Fruit fly (Drosophila melanogaster) whole organism, embryonic: ENCODE data around the gene Mgat4b.

Source experiments
- Atf6 ChIP-seq: fragments of 200-800 bp; sonication (Bioruptor generic); IDR thresholded peaks from 2 replicates; pipeline ENCODE4 v1.3.6; 2022; ENCODE audit warnings: missing biosample characterization, missing genetic modification characterization
- CG10147 ChIP-seq: fragments of 200-800 bp; sonication (Bioruptor generic); optimal IDR thresholded peaks from 2 replicates; lab custom pipeline; 2019; ENCODE audit warnings: missing biosample characterization, mild to moderate bottlenecking, missing genetic modification characterization, moderate library complexity
- CG10209 ChIP-seq: fragments of 200-800 bp; sonication (Bioruptor generic); optimal IDR thresholded peaks from 3 replicates; lab custom pipeline; 2017; ENCODE audit warnings: missing biosample characterization, mild to moderate bottlenecking, missing genetic modification characterization, missing genetic modification reagents
- CG10565 ChIP-seq: fragments of 200-800 bp; sonication (Bioruptor generic); optimal IDR thresholded peaks from 3 replicates; lab custom pipeline; 2016; ENCODE audit warnings: missing biosample characterization, mild to moderate bottlenecking, missing genetic modification characterization
- CG11695 ChIP-seq: fragments of 200-800 bp; sonication (Bioruptor generic); IDR thresholded peaks from 3 replicates; pipeline ENCODE4 v1.3.6; 2022; ENCODE audit warnings: missing biosample characterization, missing genetic modification characterization
- CG11723 ChIP-seq: fragments of 200-800 bp; sonication (Bioruptor generic); optimal IDR thresholded peaks from 2 replicates; lab custom pipeline; 2017; ENCODE audit warnings: missing biosample characterization, mild to moderate bottlenecking, missing genetic modification characterization
- CG12219 ChIP-seq: fragments of 200-800 bp; sonication (Bioruptor generic); optimal IDR thresholded peaks from 3 replicates; lab custom pipeline; 2018; ENCODE audit warnings: missing biosample characterization, mild to moderate bottlenecking, missing genetic modification characterization
- CG13123 ChIP-seq: fragments of 200-800 bp; sonication (Bioruptor generic); optimal IDR thresholded peaks from 2 replicates; lab custom pipeline; 2016; ENCODE audit warnings: missing biosample characterization, missing genetic modification characterization
- CG15601 ChIP-seq: fragments of 200-800 bp; sonication (Bioruptor generic); optimal IDR thresholded peaks from 3 replicates; lab custom pipeline; 2019; ENCODE audit warnings: missing biosample characterization, mild to moderate bottlenecking, missing genetic modification characterization, moderate library complexity
- CG16779 ChIP-seq: fragments of 200-800 bp; sonication (Bioruptor generic); IDR thresholded peaks from 2 replicates; pipeline ENCODE4 v1.3.6; 2022; ENCODE audit warnings: missing biosample characterization, missing genetic modification characterization
- CG18619 ChIP-seq: fragments of 200-800 bp; sonication (Bioruptor generic); optimal IDR thresholded peaks from 3 replicates; lab custom pipeline; 2017; ENCODE audit warnings: missing biosample characterization, mild to moderate bottlenecking, missing genetic modification characterization
- CG2202 ChIP-seq: fragments of 200-800 bp; sonication (Bioruptor generic); optimal IDR thresholded peaks from 2 replicates; lab custom pipeline; 2018; ENCODE audit warnings: missing biosample characterization, mild to moderate bottlenecking, missing genetic modification characterization
- CG32767 ChIP-seq: fragments of 200-800 bp; sonication (Bioruptor generic); IDR thresholded peaks from 2 replicates; pipeline ENCODE4 v1.3.6; 2022; ENCODE audit warnings: missing biosample characterization, missing genetic modification characterization
- CG3847 ChIP-seq: fragments of 200-800 bp; sonication (Bioruptor generic); IDR thresholded peaks from 2 replicates; pipeline ENCODE4 v1.3.6; 2022; ENCODE audit warnings: missing biosample characterization, missing genetic modification characterization
- CG4328 ChIP-seq: fragments of 200-800 bp; sonication (Bioruptor generic); optimal IDR thresholded peaks from 3 replicates; lab custom pipeline; 2017; ENCODE audit warnings: missing biosample characterization, missing genetic modification reagents, missing genetic modification characterization
- CG4707 ChIP-seq: fragments of 200-800 bp; sonication (Bioruptor generic); optimal IDR thresholded peaks from 2 replicates; lab custom pipeline; 2018; ENCODE audit warnings: missing biosample characterization, mild to moderate bottlenecking, missing genetic modification characterization, moderate library complexity
- CG5180 ChIP-seq: fragments of 200-800 bp; sonication (Bioruptor generic); optimal IDR thresholded peaks from 3 replicates; lab custom pipeline; 2017; ENCODE audit warnings: missing biosample characterization, missing genetic modification characterization, mild to moderate bottlenecking, moderate library complexity, missing genetic modification reagents
- CG6683 ChIP-seq: fragments of 200-800 bp; sonication (Bioruptor generic); optimal IDR thresholded peaks from 2 replicates; lab custom pipeline; 2017; ENCODE audit warnings: missing biosample characterization, mild to moderate bottlenecking, missing genetic modification characterization, missing genetic modification reagents
- CG6791 ChIP-seq: fragments of 200-800 bp; sonication (Bioruptor generic); IDR thresholded peaks from 3 replicates; pipeline ENCODE4 v1.3.6; 2022; ENCODE audit warnings: missing biosample characterization, missing genetic modification characterization; ENCODE audit not compliant: partially characterized antibody
- CG6854 ChIP-seq: fragments of 200-800 bp; sonication (Bioruptor generic); optimal IDR thresholded peaks from 3 replicates; lab custom pipeline; 2017; ENCODE audit warnings: missing biosample characterization, mild to moderate bottlenecking, missing genetic modification characterization
- CG7745 ChIP-seq: fragments of 200-800 bp; sonication (Bioruptor generic); optimal IDR thresholded peaks from 2 replicates; lab custom pipeline; 2018; ENCODE audit warnings: missing biosample characterization, mild to moderate bottlenecking, missing genetic modification characterization, moderate library complexity
- CG8281 ChIP-seq: fragments of 200-800 bp; sonication (Bioruptor generic); optimal IDR thresholded peaks from 2 replicates; lab custom pipeline; 2018; ENCODE audit warnings: missing biosample characterization, mild to moderate bottlenecking, missing genetic modification characterization, moderate library complexity
- CG8478 ChIP-seq: fragments of >200 bp; optimal IDR thresholded peaks from 2 replicates; lab custom pipeline; 2018
- Ets65A ChIP-seq: fragments of 200-800 bp; sonication (Bioruptor generic); peaks from one replicate; lab custom pipeline; 2016; ENCODE audit warnings: missing biosample characterization, missing genetic modification characterization
- MBD-R2 ChIP-seq: fragments of 200-800 bp; sonication (Bioruptor generic); IDR thresholded peaks from 2 replicates; pipeline ENCODE4 v1.3.6; 2022; ENCODE audit warnings: missing biosample characterization, missing genetic modification characterization
- Nf-YC ChIP-seq: fragments of 200-800 bp; optimal IDR thresholded peaks from 3 replicates; lab custom pipeline; 2019; ENCODE audit warnings: missing biosample characterization, mild to moderate bottlenecking, missing genetic modification characterization, moderate library complexity
- Oaz ChIP-seq: fragments of 200-800 bp; sonication (Bioruptor generic); IDR thresholded peaks from 2 replicates; pipeline ENCODE4 v1.3.6; 2022; ENCODE audit warnings: missing biosample characterization, missing genetic modification characterization
- Oli ChIP-seq: fragments of 200-800 bp; sonication (Bioruptor generic); optimal IDR thresholded peaks from 2 replicates; lab custom pipeline; 2018; ENCODE audit warnings: missing biosample characterization, mild to moderate bottlenecking, missing genetic modification characterization, moderate library complexity
- amos ChIP-seq: fragments of 200-800 bp; sonication (Bioruptor generic); IDR thresholded peaks from 2 replicates; pipeline ENCODE4 v1.3.6; 2022; ENCODE audit warnings: missing biosample characterization, missing genetic modification characterization; ENCODE audit not compliant: partially characterized antibody
- bowl ChIP-seq: fragments of 200-800 bp; sonication (Bioruptor generic); IDR thresholded peaks from 2 replicates; pipeline ENCODE4 v1.3.6; 2022; ENCODE audit warnings: missing biosample characterization, missing genetic modification characterization
- cwo ChIP-seq: fragments of 200-800 bp; sonication (Bioruptor generic); optimal IDR thresholded peaks from 3 replicates; lab custom pipeline; 2017; ENCODE audit warnings: missing biosample characterization, missing genetic modification characterization, mild to moderate bottlenecking, moderate library complexity, missing genetic modification reagents
- dan ChIP-seq: fragments of 200-800 bp; sonication (Bioruptor generic); IDR thresholded peaks from 2 replicates; pipeline ENCODE4 v1.3.6; 2022; ENCODE audit warnings: missing biosample characterization, missing genetic modification characterization
- dmrt99B ChIP-seq: fragments of 200-800 bp; sonication (Bioruptor generic); optimal IDR thresholded peaks from 2 replicates; lab custom pipeline; 2018; ENCODE audit warnings: missing biosample characterization, mild to moderate bottlenecking, missing genetic modification characterization, moderate library complexity
- exex ChIP-seq: fragments of 200-800 bp; sonication (Bioruptor generic); optimal IDR thresholded peaks from 4 replicates; lab custom pipeline; 2018; ENCODE audit warnings: missing biosample characterization, mild to moderate bottlenecking, missing genetic modification characterization, moderate library complexity
- grau ChIP-seq: fragments of 200-800 bp; optimal IDR thresholded peaks from 3 replicates; lab custom pipeline; 2019; ENCODE audit warnings: missing biosample characterization, mild to moderate bottlenecking, missing genetic modification characterization, moderate library complexity
- mirr ChIP-seq: fragments of 200-800 bp; sonication (Bioruptor generic); optimal IDR thresholded peaks from 3 replicates; lab custom pipeline; 2018; ENCODE audit warnings: missing biosample characterization, mild to moderate bottlenecking, missing genetic modification characterization
- prd ChIP-seq, 3 experiments: fragments of >200 bp in 2 of 3; fragments of 200-800 bp in 1 of 3; sonication (Bioruptor generic) in 1 of 3; optimal IDR thresholded peaks in 2 of 3; IDR thresholded peaks in 1 of 3; 2 replicates in 2 of 3; 3 replicates in 1 of 3; pipeline versions ENCODE4 v1.3.6 to Lab custom; 2017 to 2022; ENCODE audit warnings: missing biosample characterization in 1 of 3, missing genetic modification characterization in 1 of 3
- run ChIP-seq: fragments of 200-800 bp; sonication (Bioruptor generic); optimal IDR thresholded peaks from 3 replicates; lab custom pipeline; 2018; ENCODE audit warnings: missing biosample characterization, mild to moderate bottlenecking, missing genetic modification characterization
- seq ChIP-seq: fragments of 200-800 bp; sonication (Bioruptor generic); IDR thresholded peaks from 2 replicates; pipeline ENCODE4 v1.3.6; 2022; ENCODE audit warnings: missing biosample characterization, missing genetic modification characterization
- slp2 ChIP-seq: fragments of 200-800 bp; sonication (Bioruptor generic); optimal IDR thresholded peaks from 2 replicates; lab custom pipeline; 2016; ENCODE audit warnings: missing biosample characterization, missing genetic modification characterization
- vfl ChIP-seq: fragments of 200-800 bp; sonication (Bioruptor generic); optimal IDR thresholded peaks from 2 replicates; lab custom pipeline; 2016; ENCODE audit warnings: missing biosample characterization, missing genetic modification characterization
- z ChIP-seq: fragments of 200-800 bp; sonication (Bioruptor generic); IDR thresholded peaks from 3 replicates; pipeline ENCODE4 v1.3.6; 2022; ENCODE audit warnings: missing biosample characterization, missing genetic modification characterization
- zen ChIP-seq: fragments of 200-800 bp; sonication (Bioruptor generic); optimal IDR thresholded peaks from 3 replicates; lab custom pipeline; 2018; ENCODE audit warnings: missing biosample characterization, mild to moderate bottlenecking, missing genetic modification characterization, moderate library complexity

Gene Mgat4b

dm6 chr3L:14801854-14802616, 33.0 kb upstream of the Mgat4b start, which contains the start of gene NHP2 (continued):
- peak; percentile 62 for TF ChIP-seq vfl (GFP tag; lab: Kevin White, UChicago)
- peak; percentile 43 for TF ChIP-seq CG4328 (GFP tag; lab: Kevin White, UChicago)
- no peak for TF ChIP-seq mirr
- TF ChIP-seq grau (tag; lab: Kevin White, UChicago) = peak; percentile 82
- TF ChIP-seq CG6791 = peak; percentile 75
- peak; percentile 17; the same call in 1 of the 2 replicates for TF ChIP-seq amos (GFP tag; lab: Robert Waterston, UW)
- TF ChIP-seq CG18619 = peak; percentile 85
- TF ChIP-seq Atf6 (GFP tag; lab: Robert Waterston, UW) = peak; percentile 87
- TF ChIP-seq CG8281 (tag; lab: Kevin White, UChicago) = no peak
- TF ChIP-seq CG13123 (GFP tag; lab: Kevin White, UChicago) = peak; percentile 48
- peak; percentile 73 for TF ChIP-seq run
- TF ChIP-seq Nf-YC (tag; lab: Kevin White, UChicago) = no peak
- TF ChIP-seq CG16779 (GFP tag; lab: Robert Waterston, UW) = 0 out of 2 replicates have a peak, but pooled peaks have one; percentile 39
- TF ChIP-seq CG15601 (tag; lab: Kevin White, UChicago) = peak; percentile 68
- no peak for TF ChIP-seq CG5180
- peak; percentile 79 for TF ChIP-seq CG4707 (GFP tag; lab: Kevin White, UChicago)
- no peak for TF ChIP-seq dmrt99B (tag; lab: Kevin White, UChicago)
- peak; percentile 39 for TF ChIP-seq slp2 (GFP tag; lab: Kevin White, UChicago)
- peak; percentile 70 for TF ChIP-seq CG6854 (GFP tag; lab: Kevin White, UChicago)
- peak; percentile 70 for TF ChIP-seq CG2202
- TF ChIP-seq CG6683 (GFP tag; lab: Kevin White, UChicago) = peak; percentile 50
- peak; percentile 68 for TF ChIP-seq Oaz (GFP tag; lab: Robert Waterston, UW)
- peak; percentile 92 for TF ChIP-seq Ets65A
- TF ChIP-seq zen (tag; lab: Kevin White, UChicago) = peak; percentile 85
- peak; percentile 34; the same call in 1 of the 2 replicates for TF ChIP-seq bowl (GFP tag; lab: Robert Waterston, UW)
- TF ChIP-seq CG12219 (GFP tag; lab: Kevin White, UChicago) = peak; percentile 76
- peak; percentile 74 for TF ChIP-seq Oli (tag; lab: Kevin White, UChicago)
- TF ChIP-seq CG10565 = peak; percentile 41
- TF ChIP-seq CG11723 (GFP tag; lab: Kevin White, UChicago) = no peak
- peak; percentile 83 for TF ChIP-seq CG11695 (GFP tag; lab: Robert Waterston, UW)
- peak; percentile 79 for TF ChIP-seq CG32767
- TF ChIP-seq CG7745 (tag; lab: Kevin White, UChicago) = peak; percentile 24
- TF ChIP-seq exex (tag; lab: Kevin White, UChicago) = no peak
- no peak for TF ChIP-seq dan (GFP tag; lab: Robert Waterston, UW)
- TF ChIP-seq prd (optimal IDR thresholded peaks at IDR 0.05; lab: Kevin White, UChicago) = no peak
- TF ChIP-seq prd (GFP tag; IDR thresholded peaks at IDR 0.05; lab: Robert Waterston, UW) = peak; percentile 83
- peak; percentile 80 for TF ChIP-seq CG10209 (GFP tag; lab: Kevin White, UChicago)
- TF ChIP-seq z (GFP tag; lab: Robert Waterston, UW) = peak; percentile 50; the same call in 1 of the 3 replicates
- peak; percentile 86 for TF ChIP-seq cwo
- peak; percentile 79 for TF ChIP-seq seq (GFP tag; lab: Robert Waterston, UW)
- TF ChIP-seq CG3847 (GFP tag; lab: Robert Waterston, UW) = peak; percentile 77
- TF ChIP-seq MBD-R2 = peak; percentile 84
- TF ChIP-seq CG8478 = no peak
- peak; percentile 81 for TF ChIP-seq CG10147
